Fruit fly (Drosophila melanogaster) whole organism, embryonic: Measurements from ENCODE around the gene puc.
A peak's percentile ranks its signal among the peaks of the same experiment; 100 is the strongest.

Experiments
- CG10543 ChIP-seq: fragments of 200-800 bp; sonication (Bioruptor generic); optimal IDR thresholded peaks from 3 replicates; lab custom pipeline; 2017; ENCODE audit warnings: missing biosample characterization, mild to moderate bottlenecking, missing genetic modification characterization, moderate library complexity
- CG12299 ChIP-seq: fragments of 200-800 bp; sonication (Bioruptor generic); optimal IDR thresholded peaks from 2 replicates; lab custom pipeline; 2018; ENCODE audit warnings: missing biosample characterization, mild to moderate bottlenecking, missing genetic modification characterization
- CG12769 ChIP-seq: fragments of 200-800 bp; sonication (Bioruptor generic); optimal IDR thresholded peaks from 2 replicates; lab custom pipeline; 2019; ENCODE audit warnings: missing biosample characterization, mild to moderate bottlenecking, missing genetic modification characterization, moderate library complexity
- CG14710 ChIP-seq: fragments of 200-800 bp; sonication (Bioruptor generic); optimal IDR thresholded peaks from 3 replicates; lab custom pipeline; 2019; ENCODE audit warnings: missing biosample characterization, mild to moderate bottlenecking, missing genetic modification characterization, moderate library complexity
- CG17186 ChIP-seq: fragments of 200-800 bp; sonication (Bioruptor generic); optimal IDR thresholded peaks from 3 replicates; lab custom pipeline; 2017; ENCODE audit warnings: missing biosample characterization, missing genetic modification reagents, missing genetic modification characterization
- CG4328 ChIP-seq: fragments of 200-800 bp; sonication (Bioruptor generic); optimal IDR thresholded peaks from 3 replicates; lab custom pipeline; 2017; ENCODE audit warnings: missing biosample characterization, missing genetic modification reagents, missing genetic modification characterization
- CG5953 ChIP-seq: fragments of 200-800 bp; sonication (Bioruptor generic); IDR thresholded peaks from 2 replicates; pipeline ENCODE4 v1.3.6; 2022; ENCODE audit warnings: missing biosample characterization, missing genetic modification characterization
- CG8388 ChIP-seq: fragments of 200-800 bp; sonication (Bioruptor generic); optimal IDR thresholded peaks from 2 replicates; lab custom pipeline; 2019; ENCODE audit warnings: missing biosample characterization, mild to moderate bottlenecking, missing genetic modification characterization, moderate library complexity
- CG9727 ChIP-seq: fragments of 200-800 bp; sonication (Bioruptor generic); optimal IDR thresholded peaks from 3 replicates; lab custom pipeline; 2017; ENCODE audit warnings: missing biosample characterization, mild to moderate bottlenecking, missing genetic modification characterization
- CG9932 ChIP-seq: fragments of 200-800 bp; sonication (Bioruptor generic); IDR thresholded peaks from 2 replicates; pipeline ENCODE4 v1.3.6; 2022; ENCODE audit warnings: missing biosample characterization, missing genetic modification characterization
- Deaf1 ChIP-seq: fragments of 200-800 bp; optimal IDR thresholded peaks from 3 replicates; lab custom pipeline; 2019; ENCODE audit warnings: missing biosample characterization, mild to moderate bottlenecking, missing genetic modification characterization, moderate library complexity
- Dip3 ChIP-seq: fragments of 200-800 bp; sonication (Bioruptor generic); optimal IDR thresholded peaks from 3 replicates; lab custom pipeline; 2016; ENCODE audit warnings: missing biosample characterization, missing genetic modification characterization
- Gsc ChIP-seq: fragments of 200-800 bp; sonication (Bioruptor generic); IDR thresholded peaks from 2 replicates; pipeline ENCODE4 v1.3.6; 2022; ENCODE audit warnings: missing biosample characterization, missing genetic modification characterization
- Med ChIP-seq: fragments of 200-800 bp; sonication (Bioruptor generic); peaks from one replicate; lab custom pipeline; 2016; ENCODE audit warnings: missing biosample characterization, missing genetic modification characterization, mild to moderate bottlenecking, inconsistent platforms, moderate library complexity
- Mes4 ChIP-seq: fragments of 200-800 bp; sonication (Bioruptor generic); optimal IDR thresholded peaks from 2 replicates; lab custom pipeline; 2016; ENCODE audit warnings: missing biosample characterization, missing genetic modification characterization
- Mrtf ChIP-seq: fragments of 200-800 bp; sonication (Bioruptor generic); IDR thresholded peaks from 3 replicates; pipeline ENCODE4 v1.3.6; 2022; ENCODE audit warnings: missing biosample characterization, missing genetic modification characterization
- NK7.1 ChIP-seq: fragments of 200-800 bp; sonication (Bioruptor generic); optimal IDR thresholded peaks from 3 replicates; lab custom pipeline; 2016; ENCODE audit warnings: missing biosample characterization, missing genetic modification characterization
- Nf-YA ChIP-seq: fragments of 200-800 bp; sonication (Bioruptor generic); IDR thresholded peaks from 2 replicates; pipeline ENCODE4 v1.3.6; 2022; ENCODE audit warnings: missing biosample characterization, missing genetic modification characterization
- PHDP ChIP-seq: fragments of 200-800 bp; sonication (Bioruptor generic); optimal IDR thresholded peaks from 3 replicates; lab custom pipeline; 2018; ENCODE audit warnings: missing biosample characterization, mild to moderate bottlenecking, missing genetic modification characterization, moderate library complexity
- Pdp1 ChIP-seq, 2 experiments: fragments of 200-800 bp; sonication (Bioruptor generic); optimal IDR thresholded peaks; 3 replicates each; lab custom pipeline; 2016; ENCODE audit warnings: missing biosample characterization in 2 of 2, missing genetic modification characterization in 2 of 2, mild to moderate bottlenecking in 1 of 2, moderate library complexity in 1 of 2
- Poxn ChIP-seq: fragments of 200-800 bp; sonication (Bioruptor generic); IDR thresholded peaks from 2 replicates; pipeline ENCODE4 v1.3.6; 2022; ENCODE audit warnings: missing biosample characterization, missing genetic modification characterization
- Ptx1 ChIP-seq: fragments of 200-800 bp; sonication (Bioruptor generic); IDR thresholded peaks from 2 replicates; pipeline ENCODE4 v1.3.6; 2022; ENCODE audit warnings: missing biosample characterization, missing genetic modification characterization
- Trl ChIP-seq, 3 experiments: fragments of >200 bp in 2 of 3; fragments of 200-800 bp in 1 of 3; sonication (Bioruptor generic) in 1 of 3; optimal IDR thresholded peaks; 2 replicates in 1 of 3; 3 replicates in 2 of 3; lab custom pipeline; 2016 to 2017; ENCODE audit warnings: missing biosample characterization in 1 of 3, missing genetic modification characterization in 1 of 3
- abd-A ChIP-seq: fragments of 200-800 bp; sonication (Bioruptor generic); optimal IDR thresholded peaks from 3 replicates; lab custom pipeline; 2019; ENCODE audit warnings: missing biosample characterization, mild to moderate bottlenecking, missing genetic modification characterization, moderate library complexity
- ase ChIP-seq: fragments of 200-800 bp; sonication (Bioruptor generic); IDR thresholded peaks from 3 replicates; pipeline ENCODE4 v1.3.6; 2022; ENCODE audit warnings: missing biosample characterization, missing genetic modification characterization
- ash1 ChIP-seq: fragments of 200-800 bp; sonication (Bioruptor generic); optimal IDR thresholded peaks from 2 replicates; lab custom pipeline; 2018; ENCODE audit warnings: missing biosample characterization, mild to moderate bottlenecking, missing genetic modification characterization
- bcd ChIP-seq: fragments of 200-800 bp; sonication (Bioruptor generic); optimal IDR thresholded peaks from 2 replicates; lab custom pipeline; 2017; ENCODE audit warnings: missing biosample characterization, mild to moderate bottlenecking, missing genetic modification characterization
- crol ChIP-seq: fragments of 200-800 bp; sonication (Bioruptor generic); IDR thresholded peaks from 2 replicates; pipeline ENCODE4 v1.3.6; 2022; ENCODE audit warnings: missing biosample characterization, missing genetic modification characterization
- cwo ChIP-seq: fragments of 200-800 bp; sonication (Bioruptor generic); optimal IDR thresholded peaks from 3 replicates; lab custom pipeline; 2017; ENCODE audit warnings: missing biosample characterization, missing genetic modification characterization, mild to moderate bottlenecking, moderate library complexity, missing genetic modification reagents
- dimm ChIP-seq: fragments of 200-800 bp; sonication (Bioruptor generic); IDR thresholded peaks from 2 replicates; pipeline ENCODE4 v1.3.6; 2022; ENCODE audit warnings: missing biosample characterization, missing genetic modification characterization
- eve ChIP-seq, 2 experiments: fragments of >200 bp; optimal IDR thresholded peaks; 2 replicates each; lab custom pipeline; 2017; ENCODE audit warnings: missing biosample characterization in 2 of 2, missing genetic modification characterization in 2 of 2
- ewg ChIP-seq: fragments of 200-800 bp; sonication (Bioruptor generic); optimal IDR thresholded peaks from 3 replicates; lab custom pipeline; 2017; ENCODE audit warnings: mild to moderate bottlenecking, missing biosample characterization, missing genetic modification reagents, missing genetic modification characterization
- gt ChIP-seq: fragments of 200-800 bp; sonication (Bioruptor generic); IDR thresholded peaks from 2 replicates; pipeline ENCODE4 v1.3.6; 2022; ENCODE audit warnings: missing biosample characterization, missing genetic modification characterization
- maf-S ChIP-seq: fragments of 200-800 bp; sonication (Bioruptor generic); optimal IDR thresholded peaks from 2 replicates; lab custom pipeline; 2016; ENCODE audit warnings: missing biosample characterization, missing genetic modification characterization
- org-1 ChIP-seq: fragments of 200-800 bp; sonication (Bioruptor generic); optimal IDR thresholded peaks from 2 replicates; lab custom pipeline; 2017; ENCODE audit warnings: missing biosample characterization, missing genetic modification characterization
- pzg ChIP-seq: fragments of 200-800 bp; sonication (Bioruptor generic); optimal IDR thresholded peaks from 3 replicates; lab custom pipeline; 2018; ENCODE audit warnings: missing biosample characterization, mild to moderate bottlenecking, missing genetic modification characterization, moderate library complexity
- row ChIP-seq: fragments of 200-800 bp; sonication (Bioruptor generic); IDR thresholded peaks from 3 replicates; pipeline ENCODE4 v1.3.6; 2022; ENCODE audit warnings: missing biosample characterization, missing genetic modification characterization
- sd ChIP-seq: fragments of 200-800 bp; sonication (Bioruptor generic); optimal IDR thresholded peaks from 3 replicates; lab custom pipeline; 2018; ENCODE audit warnings: missing biosample characterization, mild to moderate bottlenecking, missing genetic modification characterization, moderate library complexity
- sens ChIP-seq: fragments of 200-800 bp; sonication (Bioruptor generic); peaks from one replicate; lab custom pipeline; 2016; ENCODE audit warnings: missing biosample characterization, missing genetic modification characterization
- so ChIP-seq: fragments of 200-800 bp; sonication (Bioruptor generic); IDR thresholded peaks from 3 replicates; pipeline ENCODE4 v1.3.6; 2022; ENCODE audit warnings: missing biosample characterization, missing genetic modification characterization
- sob ChIP-seq: fragments of 200-800 bp; sonication (Bioruptor generic); IDR thresholded peaks from 2 replicates; pipeline ENCODE4 v1.3.6; 2022; ENCODE audit warnings: missing biosample characterization, missing genetic modification characterization
- sr ChIP-seq: fragments of 200-800 bp; sonication (Bioruptor generic); IDR thresholded peaks from 3 replicates; pipeline ENCODE4 v1.3.6; 2022; ENCODE audit warnings: missing biosample characterization, missing genetic modification characterization
- tll ChIP-seq, 2 experiments: fragments of 200-800 bp in 1 of 2; fragments of >200 bp in 1 of 2; sonication (Bioruptor generic) in 1 of 2; optimal IDR thresholded peaks; 2 replicates each; lab custom pipeline; 2017 to 2019; ENCODE audit warnings: missing biosample characterization in 2 of 2, missing genetic modification characterization in 2 of 2, mild to moderate bottlenecking in 1 of 2, moderate library complexity in 1 of 2
- yki ChIP-seq: fragments of >200 bp; optimal IDR thresholded peaks from 3 replicates; lab custom pipeline; 2018

puc gene

dm6 chr3R:8110198-8110642 lies 5.1 kb downstream of the puc start (continued):
- no peak for TF ChIP-seq CG17186 (GFP tag; lab: Kevin White, UChicago)
- TF ChIP-seq bcd (GFP tag; lab: Kevin White, UChicago): peak; percentile 60
- no peak for TF ChIP-seq CG12299 (tag; lab: Kevin White, UChicago)
- no peak for TF ChIP-seq tll (GFP tag; optimal IDR thresholded peaks at IDR 0.05; lab: Kevin White, UChicago)
- peak; percentile 48 for TF ChIP-seq CG14710 (tag; lab: Kevin White, UChicago)
- peak; percentile 72 for TF ChIP-seq sob
- peak; percentile 59; the same call in 1 of the 2 replicates for TF ChIP-seq CG5953 (GFP tag; lab: Robert Waterston, UW)
- no peak for TF ChIP-seq ash1 (GFP tag; lab: Kevin White, UChicago)
- TF ChIP-seq CG8388 (GFP tag; lab: Kevin White, UChicago): peak; percentile 55
- TF ChIP-seq CG9932: peak; percentile 56
- TF ChIP-seq CG9727 (GFP tag; lab: Kevin White, UChicago): peak; percentile 38
- no peak for TF ChIP-seq Gsc
- TF ChIP-seq ase: peak; percentile 46; the same call in 2 of the 3 replicates
- TF ChIP-seq Nf-YA (GFP tag; lab: Robert Waterston, UW): no peak; the same call in 1 of the 2 replicates
- no peak for TF ChIP-seq pzg
- TF ChIP-seq Ptx1 (GFP tag; lab: Robert Waterston, UW): peak; percentile 76
- no peak for TF ChIP-seq gt (GFP tag; lab: Robert Waterston, UW)
- no peak for TF ChIP-seq yki (lab: Kevin White, UChicago)
- TF ChIP-seq org-1 (GFP tag; lab: Kevin White, UChicago): peak; percentile 57

- TF ChIP-seq sr: peak; percentile 93
- TF ChIP-seq dimm (GFP tag; lab: Robert Waterston, UW): no peak
- TF ChIP-seq maf-S: no peak
- peak; percentile 13 for TF ChIP-seq CG12769
- TF ChIP-seq Trl (optimal IDR thresholded peaks at IDR 0.05; lab: Kevin White, UChicago): peak in 1 of 2 experiments; percentile 13
- no peak for TF ChIP-seq Trl (GFP tag; optimal IDR thresholded peaks at IDR 0.05; lab: Kevin White, UChicago)
- TF ChIP-seq NK7.1: no peak
- TF ChIP-seq so: no peak
- TF ChIP-seq sd: no peak
- TF ChIP-seq ewg: no peak
- no peak for TF ChIP-seq PHDP
- TF ChIP-seq CG4328: no peak
- peak; percentile 13 for TF ChIP-seq sens
- TF ChIP-seq Mes4: no peak
- TF ChIP-seq Deaf1 (tag; lab: Kevin White, UChicago): no peak
- no peak for TF ChIP-seq ash1 (GFP tag; lab: Kevin White, UChicago)
- TF ChIP-seq Mrtf (GFP tag; lab: Robert Waterston, UW): no peak
Observed at dm6 chr3R:8110951-8111350, 5.8 kb downstream of the puc start.

dm6 chr3R:8111789-8112382 lies 6.8 kb downstream of the puc start:
- TF ChIP-seq CG10543 (peak; percentile 41), sr (0 out of 3 replicates have a peak, but pooled peaks have one; percentile 37), Pdp1 (GFP tag; optimal IDR thresholded peaks at IDR 0.05; lab: Kevin White, UChicago) (peak in 1 of 2 experiments; percentile 20), crol (peak; percentile 47; the same call in 1 of the 2 replicates), sd (peak; percentile 90), Dip3 (no peak), cwo (GFP tag; lab: Kevin White, UChicago) (peak; percentile 92), row (GFP tag; lab: Robert Waterston, UW) (no peak), abd-A (tag; lab: Kevin White, UChicago) (peak; percentile 39), eve (GFP tag; optimal IDR thresholded peaks at IDR 0.05; lab: Kevin White, UChicago) (peak in 1 of 2 experiments; percentile 4), Med (peak; percentile 59), Poxn (GFP tag; lab: Robert Waterston, UW) (no peak), sob (0 out of 2 replicates have a peak, but pooled peaks have one; percentile 13), sens (peak; percentile 61)
